Worm (Caenorhabditis elegans): ENCODE data around the gene C54F6.6.

DNA sequence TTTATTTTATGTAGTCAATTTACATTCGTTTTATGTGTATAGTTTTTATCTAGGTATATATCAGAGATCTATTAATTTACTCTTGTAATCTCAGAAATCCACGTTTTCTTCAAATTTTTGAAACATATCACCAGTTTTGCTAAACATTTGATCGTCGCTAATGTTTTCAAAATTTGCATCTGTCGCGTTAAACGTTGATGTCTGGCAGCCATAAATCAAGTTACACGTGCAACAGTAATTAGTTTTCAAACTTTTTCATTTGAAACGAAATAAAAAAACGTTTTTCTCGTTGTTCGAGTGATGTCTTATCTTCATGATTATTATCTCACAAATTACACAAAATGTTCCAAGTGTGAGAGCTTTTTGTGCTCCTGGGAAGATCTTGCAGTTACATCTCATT is 26.1 kb upstream of the C54F6.6 start, which contains the start of gene srh-79:
- TF ChIP-seq F16B12.6 (tag; optimal IDR thresholded peaks at IDR 0.05), result no peak
- TF ChIP-seq snpc-4 (tag; optimal IDR thresholded peaks at IDR 0.05), result no peak
- TF ChIP-seq lin-35 (GFP tag; optimal IDR thresholded peaks at IDR 0.05), result no peak
- no peak for TF ChIP-seq ceh-90 (tag; optimal IDR thresholded peaks at IDR 0.05)
- TF ChIP-seq jun-1 (tag; optimal IDR thresholded peaks at IDR 0.05), result no peak
